Worm (Caenorhabditis elegans) whole organism, L4/young adult: ENCODE data around the gene T26H5.9.

Experiments
- W03F9.2 ChIP-seq: fragments of 150-350 bp; optimal IDR thresholded peaks from 2 replicates; lab custom pipeline; 2014; ENCODE audit warnings: missing biosample characterization, missing genetic modification characterization
- him-1 ChIP-seq: sonication (generic microtip); optimal IDR thresholded peaks from 2 replicates; lab custom pipeline; 2016; ENCODE audit warnings: missing genotype, missing genetic modification reagents, missing genetic modification characterization, missing compliant biosample characterization

- no peak for TF ChIP-seq him-1 (tag; lab: Kevin White, UChicago)
- no peak for TF ChIP-seq W03F9.2
Measured at ce11 chrV:15487764-15488163, 43.0 kb downstream of the T26H5.9 start, which contains the start of gene srw-21.
